Fruit fly (Drosophila melanogaster) whole organism, wandering third instar larva: Measurements from ENCODE around the gene CG5969.

Experiments
- Abd-B ChIP-seq: fragments of >200 bp; optimal IDR thresholded peaks from 2 replicates; lab custom pipeline; 2017; ENCODE audit warnings: missing biosample characterization, missing genetic modification characterization
- CG32264 ChIP-seq: fragments of 200-800 bp; sonication (Bioruptor generic); optimal IDR thresholded peaks from 2 replicates; lab custom pipeline; 2016; ENCODE audit warnings: missing biosample characterization, missing genetic modification characterization
- CG9705 ChIP-seq: fragments of 200-800 bp; sonication (Bioruptor generic); optimal IDR thresholded peaks from 2 replicates; lab custom pipeline; 2018; ENCODE audit warnings: missing biosample characterization, mild to moderate bottlenecking, missing genetic modification characterization
- CrebA ChIP-seq: fragments of 200-800 bp; sonication (Bioruptor generic); optimal IDR thresholded peaks from 2 replicates; lab custom pipeline; 2016; ENCODE audit warnings: missing biosample characterization, mild to moderate bottlenecking, missing genetic modification characterization, borderline replicate concordance
- Dfd ChIP-seq: fragments of >200 bp; optimal IDR thresholded peaks from 2 replicates; lab custom pipeline; 2017; ENCODE audit warnings: missing biosample characterization, missing genetic modification characterization
- Dif ChIP-seq: fragments of 200-275, 200-300 bp; sonication (Bioruptor generic); optimal IDR thresholded peaks from 2 replicates; lab custom pipeline; 2018; ENCODE audit warnings: missing biosample characterization, missing genetic modification characterization; ENCODE audit not compliant: partially characterized antibody
- GATAd ChIP-seq: sonication (Bioruptor generic); optimal IDR thresholded peaks from 2 replicates; lab custom pipeline; 2016; ENCODE audit warnings: missing biosample characterization, missing genetic modification characterization
- HLH106 ChIP-seq: fragments of 200-800 bp; optimal IDR thresholded peaks from 3 replicates; lab custom pipeline; 2019; ENCODE audit warnings: missing biosample characterization, mild to moderate bottlenecking, missing genetic modification characterization, moderate library complexity
- Hnf4 ChIP-seq: fragments of 200-800 bp; sonication (Bioruptor generic); optimal IDR thresholded peaks from 2 replicates; lab custom pipeline; 2016; ENCODE audit warnings: missing biosample characterization, mild to moderate bottlenecking, missing genetic modification characterization
- Hr78 ChIP-seq: fragments of >200 bp; optimal IDR thresholded peaks from 2 replicates; lab custom pipeline; 2017; ENCODE audit warnings: missing biosample characterization, missing genetic modification characterization
- Hr83 ChIP-seq: fragments of 200-300 bp; sonication (Bioruptor generic); optimal IDR thresholded peaks from 2 replicates; lab custom pipeline; 2016; ENCODE audit warnings: missing biosample characterization, mild to moderate bottlenecking, missing genetic modification characterization, moderate library complexity; ENCODE audit not compliant: poor library complexity, severe bottlenecking
- Jra ChIP-seq: sonication (Bioruptor generic); optimal IDR thresholded peaks from 2 replicates; lab custom pipeline; 2016; ENCODE audit warnings: missing biosample characterization, missing genetic modification characterization
- Mio ChIP-seq: sonication (Bioruptor generic); optimal IDR thresholded peaks from 2 replicates; lab custom pipeline; 2016; ENCODE audit warnings: missing biosample characterization, missing genetic modification characterization
- Myc ChIP-seq: fragments of >200 bp; optimal IDR thresholded peaks from 2 replicates; lab custom pipeline; 2017
- N ChIP-seq: fragments of >200 bp; optimal IDR thresholded peaks from 2 replicates; lab custom pipeline; 2018; ENCODE audit warnings: missing biosample characterization, missing external identifiers, missing genetic modification characterization
- OdsH ChIP-seq: fragments of 200-800 bp; sonication (Bioruptor generic); optimal IDR thresholded peaks from 2 replicates; lab custom pipeline; 2016; ENCODE audit warnings: missing biosample characterization, mild to moderate bottlenecking, missing genetic modification characterization
- Rel ChIP-seq, 2 experiments: fragments of 200-800 bp; sonication (Bioruptor generic) in 1 of 2; optimal IDR thresholded peaks; 2 replicates in 1 of 2; 3 replicates in 1 of 2; lab custom pipeline; 2016 to 2019; ENCODE audit warnings: mild to moderate bottlenecking in 2 of 2, missing biosample characterization in 2 of 2, missing genetic modification characterization in 2 of 2, moderate library complexity in 1 of 2
- Sp1 ChIP-seq: fragments of 200-800 bp; sonication (Bioruptor generic); optimal IDR thresholded peaks from 3 replicates; lab custom pipeline; 2019; ENCODE audit warnings: missing biosample characterization, mild to moderate bottlenecking, missing genetic modification characterization, moderate library complexity
- Vsx2 ChIP-seq: fragments of 200-300, 225-300 bp; sonication (Bioruptor generic); optimal IDR thresholded peaks from 2 replicates; lab custom pipeline; 2018; ENCODE audit warnings: missing biosample characterization, missing genetic modification characterization; ENCODE audit not compliant: partially characterized antibody
- br ChIP-seq: fragments of 200-800 bp; sonication (Bioruptor generic); optimal IDR thresholded peaks from 2 replicates; lab custom pipeline; 2016; ENCODE audit warnings: missing biosample characterization, missing genetic modification characterization
- brk ChIP-seq: fragments of 200-800 bp; sonication (Bioruptor generic); optimal IDR thresholded peaks from 2 replicates; lab custom pipeline; 2016; ENCODE audit warnings: missing biosample characterization, mild to moderate bottlenecking, missing genetic modification characterization
- dl ChIP-seq, 2 experiments: fragments of 175-275, 200-275 bp in 1 of 2; fragments of 200-275 bp in 1 of 2; sonication (Bioruptor generic); optimal IDR thresholded peaks; lab custom pipeline; 2018; ENCODE audit warnings: mild to moderate bottlenecking in 2 of 2, missing biosample characterization in 2 of 2, missing genetic modification characterization in 2 of 2, moderate library complexity in 2 of 2; ENCODE audit not compliant: partially characterized antibody in 2 of 2, insufficient read depth in 1 of 2
- dmrt93B ChIP-seq: fragments of 200-800 bp; sonication (Bioruptor generic); optimal IDR thresholded peaks from 2 replicates; lab custom pipeline; 2018; ENCODE audit warnings: missing biosample characterization, mild to moderate bottlenecking, missing genetic modification characterization
- dsf ChIP-seq: sonication (Bioruptor generic); optimal IDR thresholded peaks from 2 replicates; lab custom pipeline; 2016; ENCODE audit warnings: missing biosample characterization, missing genetic modification characterization, borderline replicate concordance
- ey ChIP-seq: fragments of 200-800 bp; sonication (Bioruptor generic); optimal IDR thresholded peaks from 2 replicates; lab custom pipeline; 2016; ENCODE audit warnings: missing biosample characterization, missing genetic modification characterization
- foxo ChIP-seq, 2 experiments: fragments of 200-800 bp; sonication (Bioruptor generic); optimal IDR thresholded peaks; 2 replicates in 1 of 2; 3 replicates in 1 of 2; lab custom pipeline; 2016 to 2017; ENCODE audit warnings: missing biosample characterization in 2 of 2, missing genetic modification characterization in 2 of 2
- fru ChIP-seq: fragments of 200-800 bp; sonication (Bioruptor generic); optimal IDR thresholded peaks from 3 replicates; lab custom pipeline; 2016; ENCODE audit warnings: missing biosample characterization, mild to moderate bottlenecking, missing genetic modification characterization
- h ChIP-seq: fragments of 200-800 bp; sonication (Bioruptor generic); optimal IDR thresholded peaks from 3 replicates; lab custom pipeline; 2016; ENCODE audit warnings: missing biosample characterization, mild to moderate bottlenecking, missing genetic modification characterization
- jim ChIP-seq: fragments of 175-275, 200-325 bp; sonication (Bioruptor generic); optimal IDR thresholded peaks from 2 replicates; lab custom pipeline; 2016; ENCODE audit warnings: missing biosample characterization, mild to moderate bottlenecking, missing genetic modification characterization
- lola ChIP-seq: fragments of >200 bp; optimal IDR thresholded peaks from 2 replicates; lab custom pipeline; 2017; ENCODE audit warnings: missing biosample characterization, missing genetic modification characterization
- pan ChIP-seq: fragments of >200 bp; optimal IDR thresholded peaks from 2 replicates; lab custom pipeline; 2017
- psq ChIP-seq: fragments of 200-800 bp; sonication (Bioruptor generic); optimal IDR thresholded peaks from 3 replicates; lab custom pipeline; 2017; ENCODE audit warnings: missing biosample characterization, mild to moderate bottlenecking, missing genetic modification characterization, moderate library complexity
- rgr ChIP-seq: fragments of 200-800 bp; sonication (Bioruptor generic); optimal IDR thresholded peaks from 3 replicates; lab custom pipeline; 2016; ENCODE audit warnings: missing biosample characterization, mild to moderate bottlenecking, missing genetic modification characterization
- sage ChIP-seq: fragments of 200-800 bp; sonication (Bioruptor generic); optimal IDR thresholded peaks from 2 replicates; lab custom pipeline; 2016; ENCODE audit warnings: missing biosample characterization, mild to moderate bottlenecking, missing genetic modification characterization
- sv ChIP-seq: fragments of 200-800 bp; sonication (Bioruptor generic); optimal IDR thresholded peaks from 3 replicates; lab custom pipeline; 2016; ENCODE audit warnings: missing biosample characterization, missing genetic modification characterization
- tai ChIP-seq: sonication (Bioruptor generic); optimal IDR thresholded peaks from 2 replicates; lab custom pipeline; 2016; ENCODE audit warnings: missing biosample characterization, missing genetic modification characterization
- usp ChIP-seq: fragments of >200 bp; optimal IDR thresholded peaks from 2 replicates; lab custom pipeline; 2017; ENCODE audit warnings: missing biosample characterization, missing genetic modification characterization
- woc ChIP-seq: sonication (Bioruptor generic); optimal IDR thresholded peaks from 2 replicates; lab custom pipeline; 2016; ENCODE audit warnings: missing biosample characterization, mild to moderate bottlenecking, missing genetic modification characterization

The CG5969 gene

DNA sequence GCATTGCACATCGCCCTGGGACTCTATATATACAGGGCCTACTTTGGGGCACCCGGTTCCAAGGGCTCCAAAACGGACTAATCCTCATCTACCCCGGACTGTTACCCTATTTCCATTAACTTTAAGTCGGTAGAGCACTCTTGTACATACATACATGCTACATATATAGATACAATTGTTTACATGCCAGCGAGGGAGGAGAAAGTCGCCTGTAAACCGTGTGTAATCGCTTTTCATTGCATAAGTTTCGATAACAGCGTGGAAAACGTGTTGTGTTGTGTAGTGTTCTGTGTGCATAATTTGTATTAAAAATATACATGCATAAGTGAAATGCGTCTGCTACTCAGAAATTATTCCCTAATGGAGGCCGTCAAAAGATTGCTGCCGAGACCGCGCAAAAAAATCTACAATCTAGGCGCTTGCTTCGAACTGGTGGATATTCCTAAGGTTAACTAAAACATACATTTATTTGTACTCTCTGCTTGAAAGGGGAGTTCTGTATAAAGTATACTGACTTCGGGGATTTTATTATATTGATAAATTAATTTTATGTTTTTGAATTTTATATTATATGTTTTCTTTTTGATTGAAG lies 710 bp downstream of the CG5969 start, which contains the start of gene isoQC:
isoQC (plus strand) TSS at position 270 of the 592 bp plus-strand sequence.
- TF ChIP-seq woc: no peak

DNA sequence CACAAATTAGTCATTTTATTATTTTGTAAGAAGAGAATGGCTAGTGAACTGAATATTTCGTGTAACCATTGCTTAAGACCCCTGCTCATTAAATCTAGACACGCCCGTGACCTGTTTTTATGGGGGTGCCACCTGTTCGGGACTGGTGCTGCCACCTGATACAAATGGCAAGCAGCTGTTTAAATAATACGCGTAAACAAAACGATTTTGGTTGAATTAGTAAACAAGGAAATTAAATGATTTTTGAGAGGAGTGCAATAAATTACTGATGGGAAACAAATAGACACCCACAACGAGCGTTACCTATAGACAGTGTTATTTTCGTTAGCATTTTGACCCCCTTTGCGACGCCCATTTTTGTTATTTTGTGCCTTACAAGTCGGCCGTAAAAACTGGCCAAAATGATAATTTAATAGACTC lies 1.2 kb downstream of the CG5969 start:
- TF ChIP-seq dl (GFP tag; optimal IDR thresholded peaks at IDR 0.05; lab: Kevin White, UChicago; ENCODE audit: insufficient read depth in 1 of 2, partially characterized antibody in 2 of 2) (no peak), jim (GFP tag; lab: Kevin White, UChicago) (peak; percentile 56), psq (GFP tag; lab: Kevin White, UChicago) (peak; percentile 86), CG32264 (peak; percentile 67), rgr (GFP tag; lab: Kevin White, UChicago) (peak; percentile 92), OdsH (GFP tag; lab: Kevin White, UChicago) (peak; percentile 88), brk (peak; percentile 88), Myc (lab: Kevin White, UChicago) (no peak), fru (GFP tag; lab: Kevin White, UChicago) (peak; percentile 83), ey (GFP tag; lab: Kevin White, UChicago) (peak; percentile 85), Abd-B (GFP tag; lab: Kevin White, UChicago) (no peak), usp (GFP tag; lab: Kevin White, UChicago) (no peak), Sp1 (GFP tag; lab: Kevin White, UChicago) (peak; percentile 87), Jra (GFP tag; lab: Kevin White, UChicago) (peak; percentile 83), dsf (GFP tag; lab: Kevin White, UChicago) (peak; percentile 53), sage (GFP tag; lab: Kevin White, UChicago) (peak; percentile 71), Vsx2 (GFP tag; lab: Kevin White, UChicago) (no peak), foxo (GFP tag; optimal IDR thresholded peaks at IDR 0.05; lab: Kevin White, UChicago) (peak; percentile 54 to 96), sv (GFP tag; lab: Kevin White, UChicago) (peak; percentile 84), Hr78 (GFP tag; lab: Kevin White, UChicago) (no peak), Hr83 (GFP tag; lab: Kevin White, UChicago) (peak; percentile 99), h (peak; percentile 91), lola (no peak), tai (GFP tag; lab: Kevin White, UChicago) (peak; percentile 92), GATAd (peak; percentile 82), N (GFP tag; lab: Kevin White, UChicago) (no peak), Dif (GFP tag; lab: Kevin White, UChicago) (no peak), CG9705 (GFP tag; lab: Kevin White, UChicago) (peak; percentile 76), pan (lab: Kevin White, UChicago) (no peak), dmrt93B (GFP tag; lab: Kevin White, UChicago) (peak; percentile 68), CrebA (GFP tag; lab: Kevin White, UChicago) (no peak), Hnf4 (GFP tag; lab: Kevin White, UChicago) (peak; percentile 93), HLH106 (tag; lab: Kevin White, UChicago) (peak; percentile 86), br (peak; percentile 86), Rel (GFP tag; optimal IDR thresholded peaks at IDR 0.05; lab: Kevin White, UChicago) (peak; percentile 19), Rel (tag; optimal IDR thresholded peaks at IDR 0.05; lab: Kevin White, UChicago) (peak; percentile 75), woc (peak; percentile 82), Dfd (GFP tag; lab: Kevin White, UChicago) (no peak), Mio (GFP tag; lab: Kevin White, UChicago) (peak; percentile 2)

- TF ChIP-seq tai (GFP tag; lab: Kevin White, UChicago) (no peak), lola (no peak)
These were observed 14.1 kb downstream of the CG5969 start for dm6 chr3L:20487649-20488048.
